Worm (Caenorhabditis elegans): Measurements from ENCODE around the gene fipr-8.

Gene fipr-8

DNA sequence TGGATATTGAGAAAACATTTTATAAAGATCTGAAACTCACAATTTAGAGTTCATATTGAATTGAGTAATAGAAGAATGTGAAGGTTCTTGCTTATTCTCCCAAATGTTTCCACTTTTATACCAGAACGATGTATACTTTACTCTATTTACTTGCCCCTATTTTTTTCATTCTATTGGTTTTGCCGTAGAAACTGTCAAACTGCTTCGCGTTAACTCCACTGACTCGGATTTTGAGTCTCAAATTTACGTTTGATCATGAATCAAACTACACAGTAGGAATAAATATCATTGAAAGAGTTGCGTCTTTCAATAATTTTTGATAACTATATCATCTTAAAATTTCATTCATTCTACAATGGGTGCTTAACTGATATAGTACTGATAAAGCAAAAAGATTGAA, at the start of gene fipr-8:
Gene fipr-8 (minus strand): TSS at position 101 of the 400 bp plus-strand sequence.
- no peak for TF ChIP-seq hmbx-1 (tag; optimal IDR thresholded peaks at IDR 0.05)
- TF ChIP-seq flt-1 (GFP tag; IDR thresholded peaks at IDR 0.05): no peak
- no peak for TF ChIP-seq hmg-4 (GFP tag; optimal IDR thresholded peaks at IDR 0.05)
- TF ChIP-seq ceh-36 (tag; optimal IDR thresholded peaks at IDR 0.05): no peak
- no peak for TF ChIP-seq hnd-1 (tag; optimal IDR thresholded peaks at IDR 0.05)
- no peak for TF ChIP-seq ceh-13 (GFP tag; optimal IDR thresholded peaks at IDR 0.05)
- TF ChIP-seq B0310.2 (tag; optimal IDR thresholded peaks at IDR 0.05): no peak
- no peak for TF ChIP-seq aly-1 (tag; optimal IDR thresholded peaks at IDR 0.05)
- TF ChIP-seq F13C5.2 (tag; optimal IDR thresholded peaks at IDR 0.05): no peak
- TF ChIP-seq tbx-11 (GFP tag; IDR thresholded peaks at IDR 0.05): no peak
- TF ChIP-seq ets-7 (tag; optimal IDR thresholded peaks at IDR 0.05): no peak
- TF ChIP-seq ama-1 (optimal IDR thresholded peaks at IDR 0.05): no peak
- TF ChIP-seq tra-4 (tag; optimal IDR thresholded peaks at IDR 0.05): no peak

DNA sequence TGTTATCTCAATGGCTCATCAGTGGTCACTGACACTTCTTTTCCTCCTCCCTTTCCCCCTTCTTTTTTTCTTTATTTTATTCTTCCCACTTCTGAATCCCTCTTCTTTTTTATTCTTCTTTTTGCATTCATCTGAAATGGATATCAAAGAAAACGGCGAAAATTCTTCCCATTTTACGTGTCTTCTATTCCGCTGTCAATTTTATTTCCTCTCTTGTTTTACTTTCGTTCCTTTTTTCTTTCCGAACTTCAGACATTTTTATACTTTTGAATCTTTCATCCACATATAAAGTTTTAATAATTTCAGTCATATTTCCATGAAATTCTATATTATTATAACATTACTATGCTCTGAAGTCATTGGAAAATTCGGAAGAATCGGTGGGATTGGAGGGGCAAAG, 47.5 kb upstream of the fipr-8 start, which contains the start of gene B0024.3:
Gene B0024.3 (plus strand): TSS at position 301 of the 400 bp plus-strand sequence.
- no peak for TF ChIP-seq ceh-13 (GFP tag; optimal IDR thresholded peaks at IDR 0.05)
- TF ChIP-seq ceh-36 (tag; optimal IDR thresholded peaks at IDR 0.05): no peak
- no peak for TF ChIP-seq scrt-1 (GFP tag; IDR thresholded peaks at IDR 0.05)
- TF ChIP-seq F13C5.2 (tag; optimal IDR thresholded peaks at IDR 0.05): no peak
- TF ChIP-seq tra-4 (tag; optimal IDR thresholded peaks at IDR 0.05): no peak
- TF ChIP-seq hnd-1 (tag; optimal IDR thresholded peaks at IDR 0.05): no peak
- no peak for TF ChIP-seq B0310.2 (tag; optimal IDR thresholded peaks at IDR 0.05)
- TF ChIP-seq tbx-37 (GFP tag; conservative IDR thresholded peaks at IDR 0.05): no peak
- TF ChIP-seq hmbx-1 (tag; optimal IDR thresholded peaks at IDR 0.05): no peak
- no peak for TF ChIP-seq ets-7 (tag; optimal IDR thresholded peaks at IDR 0.05)
- no peak for TF ChIP-seq tbx-11 (GFP tag; IDR thresholded peaks at IDR 0.05)
- TF ChIP-seq ama-1 (optimal IDR thresholded peaks at IDR 0.05): no peak
- no peak for TF ChIP-seq aly-1 (tag; optimal IDR thresholded peaks at IDR 0.05)
- TF ChIP-seq hmg-4 (GFP tag; optimal IDR thresholded peaks at IDR 0.05): no peak

DNA sequence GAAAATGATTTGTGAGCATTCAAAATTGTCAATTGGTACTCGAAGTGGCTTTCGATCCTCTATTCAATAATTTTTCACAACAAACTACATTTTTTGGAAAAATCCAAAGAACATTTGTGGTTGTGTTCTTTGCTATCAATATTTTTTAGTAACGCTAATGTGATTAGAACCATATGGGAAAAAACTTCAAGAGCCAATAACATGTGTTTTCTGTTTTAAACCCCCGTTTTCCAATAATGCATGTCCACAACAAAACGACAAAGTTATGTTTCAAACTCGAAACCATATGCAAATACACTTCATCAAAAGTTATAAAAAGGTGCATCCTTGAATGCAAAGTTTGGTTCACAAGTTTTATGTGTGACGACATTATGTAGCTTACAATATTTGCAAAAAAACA, 46.1 kb upstream of the fipr-8 start:
- TF ChIP-seq B0310.2 (tag; optimal IDR thresholded peaks at IDR 0.05): no peak
- no peak for TF ChIP-seq ceh-13 (GFP tag; optimal IDR thresholded peaks at IDR 0.05)
- TF ChIP-seq sea-1 (GFP tag; conservative IDR thresholded peaks at IDR 0.05): no peak
- TF ChIP-seq ets-7 (tag; optimal IDR thresholded peaks at IDR 0.05): no peak
- TF ChIP-seq scrt-1 (GFP tag; IDR thresholded peaks at IDR 0.05): no peak
- TF ChIP-seq tbx-37 (GFP tag; conservative IDR thresholded peaks at IDR 0.05): no peak
- no peak for TF ChIP-seq tbx-11 (GFP tag; IDR thresholded peaks at IDR 0.05)
- no peak for TF ChIP-seq hmbx-1 (tag; optimal IDR thresholded peaks at IDR 0.05)
- no peak for TF ChIP-seq ceh-36 (tag; optimal IDR thresholded peaks at IDR 0.05)
- TF ChIP-seq hnd-1 (tag; optimal IDR thresholded peaks at IDR 0.05): no peak

DNA sequence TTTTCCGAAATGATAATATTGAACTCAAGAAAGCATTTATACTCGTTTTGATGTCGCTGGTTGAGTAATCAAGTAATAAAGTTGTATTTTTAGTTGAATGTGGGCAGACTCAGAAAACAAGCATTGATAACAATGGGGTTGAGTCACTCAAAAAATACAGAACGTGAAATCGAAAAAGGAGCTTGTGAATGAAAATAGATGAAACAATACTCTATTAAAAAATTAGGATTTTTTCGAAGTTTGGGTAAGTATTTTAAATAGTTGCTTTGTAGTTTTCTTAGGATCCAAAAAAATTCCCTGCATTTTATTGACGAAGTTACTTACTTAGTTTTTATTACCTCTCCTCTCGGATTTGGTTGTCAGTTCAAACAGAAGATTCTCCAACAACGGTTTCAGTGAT, 43.7 kb upstream of the fipr-8 start, which contains the start of gene lys-3:
Gene lys-3 (minus strand): TSS at position 101 of the 400 bp plus-strand sequence.
- TF ChIP-seq F13C5.2 (tag; optimal IDR thresholded peaks at IDR 0.05): no peak

DNA sequence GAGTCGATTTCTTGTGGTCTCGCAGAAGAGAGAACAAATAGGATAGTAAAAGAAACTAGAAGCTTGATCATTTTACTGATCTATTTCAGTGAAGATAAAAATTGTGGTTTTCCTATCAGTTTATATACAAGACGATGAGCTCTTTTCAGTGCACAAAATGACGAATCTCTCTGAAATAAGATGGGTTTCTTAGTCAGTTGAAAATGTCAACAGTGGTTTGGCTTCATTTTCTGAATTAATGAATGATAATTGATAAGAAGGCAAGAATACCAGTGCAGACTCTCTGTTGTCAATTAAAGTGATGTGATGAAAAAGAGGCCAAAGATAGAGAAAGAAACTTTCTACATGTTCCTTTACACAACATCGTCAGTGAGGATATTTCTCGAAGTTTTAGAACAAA, 41.6 kb upstream of the fipr-8 start, which contains the start of gene lys-2:
Gene lys-2 (minus strand): TSS at position 101 of the 400 bp plus-strand sequence.
- TF ChIP-seq sea-1 (GFP tag; conservative IDR thresholded peaks at IDR 0.05) (no peak), tbx-11 (GFP tag; IDR thresholded peaks at IDR 0.05) (no peak), aly-1 (tag; optimal IDR thresholded peaks at IDR 0.05) (no peak), ets-7 (tag; optimal IDR thresholded peaks at IDR 0.05) (no peak), F13C5.2 (tag; optimal IDR thresholded peaks at IDR 0.05) (no peak), ama-1 (optimal IDR thresholded peaks at IDR 0.05) (no peak), hmg-4 (GFP tag; optimal IDR thresholded peaks at IDR 0.05) (no peak), flt-1 (GFP tag; IDR thresholded peaks at IDR 0.05) (no peak), tbx-37 (GFP tag; conservative IDR thresholded peaks at IDR 0.05) (no peak), tra-4 (tag; optimal IDR thresholded peaks at IDR 0.05) (no peak), hnd-1 (tag; optimal IDR thresholded peaks at IDR 0.05) (no peak), ceh-13 (GFP tag; optimal IDR thresholded peaks at IDR 0.05) (no peak), B0310.2 (tag; optimal IDR thresholded peaks at IDR 0.05) (no peak), hmbx-1 (tag; optimal IDR thresholded peaks at IDR 0.05) (no peak), pes-1 (GFP tag; IDR thresholded peaks at IDR 0.05) (no peak), ceh-36 (tag; optimal IDR thresholded peaks at IDR 0.05) (no peak)

DNA sequence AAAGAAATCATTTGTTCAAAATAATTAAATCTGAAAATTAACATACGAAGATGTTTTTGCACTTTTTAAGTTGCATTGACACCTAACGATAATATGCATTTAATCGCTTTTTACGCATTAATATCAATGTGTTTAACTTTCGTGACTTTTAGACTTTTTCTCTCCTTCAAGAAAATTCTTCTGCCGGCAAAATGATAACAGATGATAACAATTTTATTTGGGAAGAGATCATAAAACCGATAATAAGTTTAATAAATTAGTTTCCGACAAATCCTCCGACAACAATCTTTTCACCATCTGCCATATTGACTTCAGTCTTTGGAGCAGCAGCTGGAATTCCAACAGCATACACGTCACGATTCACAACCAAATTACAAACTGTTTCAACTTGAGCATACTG, 40.4 kb upstream of the fipr-8 start:
- TF ChIP-seq ama-1 (optimal IDR thresholded peaks at IDR 0.05) (no peak), tbx-37 (GFP tag; conservative IDR thresholded peaks at IDR 0.05) (no peak), scrt-1 (GFP tag; IDR thresholded peaks at IDR 0.05) (no peak), pes-1 (GFP tag; IDR thresholded peaks at IDR 0.05) (no peak), hmg-4 (GFP tag; optimal IDR thresholded peaks at IDR 0.05) (no peak), hmbx-1 (tag; optimal IDR thresholded peaks at IDR 0.05) (no peak), hnd-1 (tag; optimal IDR thresholded peaks at IDR 0.05) (no peak), ceh-13 (GFP tag; optimal IDR thresholded peaks at IDR 0.05) (no peak)

DNA sequence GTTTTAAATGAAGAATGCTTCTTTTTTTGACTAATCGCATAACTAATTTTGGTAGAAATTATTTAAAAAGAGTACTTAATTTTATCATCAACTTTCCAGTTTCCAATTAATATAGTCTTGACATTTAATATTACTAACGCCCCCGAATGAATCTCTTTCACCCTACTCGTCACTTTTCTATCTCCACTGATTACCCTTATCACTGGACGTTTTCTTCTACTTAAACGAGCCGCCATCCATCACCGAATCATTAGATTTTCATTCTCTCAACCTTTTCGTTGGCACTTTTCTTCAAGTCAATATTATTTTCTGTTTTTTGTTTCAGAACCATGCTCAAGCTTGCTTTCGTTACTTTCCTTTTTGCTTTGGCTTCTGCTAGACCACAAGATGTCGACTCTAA, 37.8 kb upstream of the fipr-8 start, which contains the start of gene lys-1:
Gene lys-1 (plus strand): TSS at position 326 of the 400 bp plus-strand sequence.
- TF ChIP-seq B0310.2 (tag; optimal IDR thresholded peaks at IDR 0.05): no peak
- no peak for TF ChIP-seq tbx-37 (GFP tag; conservative IDR thresholded peaks at IDR 0.05)
- no peak for TF ChIP-seq hmbx-1 (tag; optimal IDR thresholded peaks at IDR 0.05)
- no peak for TF ChIP-seq sea-1 (GFP tag; conservative IDR thresholded peaks at IDR 0.05)
- TF ChIP-seq flt-1 (GFP tag; IDR thresholded peaks at IDR 0.05): no peak
- no peak for TF ChIP-seq F13C5.2 (tag; optimal IDR thresholded peaks at IDR 0.05)
- TF ChIP-seq ets-7 (tag; optimal IDR thresholded peaks at IDR 0.05): no peak
- no peak for TF ChIP-seq ceh-13 (GFP tag; optimal IDR thresholded peaks at IDR 0.05)
- TF ChIP-seq aly-1 (tag; optimal IDR thresholded peaks at IDR 0.05): no peak
- TF ChIP-seq scrt-1 (GFP tag; IDR thresholded peaks at IDR 0.05): no peak
- TF ChIP-seq ama-1 (optimal IDR thresholded peaks at IDR 0.05): no peak
- no peak for TF ChIP-seq hmg-4 (GFP tag; optimal IDR thresholded peaks at IDR 0.05)
- no peak for TF ChIP-seq tbx-11 (GFP tag; IDR thresholded peaks at IDR 0.05)
- no peak for TF ChIP-seq pes-1 (GFP tag; IDR thresholded peaks at IDR 0.05)

DNA sequence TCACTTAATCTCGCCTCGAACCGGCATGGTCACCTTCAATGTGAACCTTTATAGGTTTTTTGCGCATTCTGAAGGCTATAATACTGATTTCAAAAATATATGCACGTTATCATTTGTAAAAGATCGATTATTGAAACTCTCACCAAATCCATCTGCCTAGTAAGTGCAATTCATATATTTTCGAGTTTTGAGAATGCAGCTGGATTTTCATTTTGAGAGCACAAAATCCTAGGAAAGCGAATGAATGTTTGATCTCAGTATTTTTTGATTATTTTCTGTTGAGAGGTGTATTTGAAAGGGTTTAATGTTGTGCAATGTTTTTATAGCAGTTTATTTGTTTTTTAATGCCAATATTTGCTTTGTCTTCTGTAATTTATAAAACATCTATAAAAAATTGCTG, 36.3 kb upstream of the fipr-8 start:
- TF ChIP-seq B0310.2 (tag; optimal IDR thresholded peaks at IDR 0.05) (no peak), ets-7 (tag; optimal IDR thresholded peaks at IDR 0.05) (no peak), tbx-11 (GFP tag; IDR thresholded peaks at IDR 0.05) (no peak), tbx-37 (GFP tag; conservative IDR thresholded peaks at IDR 0.05) (no peak), ceh-36 (tag; optimal IDR thresholded peaks at IDR 0.05) (no peak)
